Fruit fly (Drosophila melanogaster): ENCODE measurements around the gene Btk.

The Btk gene

dm6 chr2L:8212666-8213270, 88.1 kb downstream of the Btk start, which contains the start of the genes CG8372 and CG8360 (continued):
- peak; percentile 46; the same call in 1 of the 2 replicates for TF ChIP-seq inv (GFP tag; IDR thresholded peaks at IDR 0.05; ENCODE audit: partially characterized antibody)
- peak; percentile 65 for TF ChIP-seq pros (GFP tag; optimal IDR thresholded peaks at IDR 0.05)
- TF ChIP-seq CG4707 (GFP tag; optimal IDR thresholded peaks at IDR 0.05) = peak; percentile 95
- TF ChIP-seq Bgb (GFP tag; IDR thresholded peaks at IDR 0.05; ENCODE audit: partially characterized antibody) = peak; percentile 33; the same call in 1 of the 2 replicates
- TF ChIP-seq CG11560 (tag; IDR thresholded peaks at IDR 0.05) = peak; percentile 93
- peak; percentile 97 for TF ChIP-seq gt (GFP tag; IDR thresholded peaks at IDR 0.05)
- TF ChIP-seq CG4820 (GFP tag; optimal IDR thresholded peaks at IDR 0.05) = peak; percentile 99
- TF ChIP-seq Camta (GFP tag; optimal IDR thresholded peaks at IDR 0.05) = peak; percentile 99
- TF ChIP-seq CG7963 (GFP tag; IDR thresholded peaks at IDR 0.05; ENCODE audit: partially characterized antibody) = no peak
- peak; percentile 97 for TF ChIP-seq CG12744 (GFP tag; optimal IDR thresholded peaks at IDR 0.05)
- peak; percentile 99 for TF ChIP-seq Hr3 (GFP tag; optimal IDR thresholded peaks at IDR 0.05)
- TF ChIP-seq Elba2 (GFP tag; optimal IDR thresholded peaks at IDR 0.05) = peak; percentile 99
- peak; percentile 97 for TF ChIP-seq MTF-1 (GFP tag; optimal IDR thresholded peaks at IDR 0.05; ENCODE audit: borderline replicate concordance)
- peak; percentile 99 for TF ChIP-seq pho (GFP tag; optimal IDR thresholded peaks at IDR 0.05)
- TF ChIP-seq Max (GFP tag; optimal IDR thresholded peaks at IDR 0.05) = peak; percentile 99
- peak; percentile 95 for TF ChIP-seq Neu2 (GFP tag; optimal IDR thresholded peaks at IDR 0.05; ENCODE audit: borderline replicate concordance)
- TF ChIP-seq sd (tag; optimal IDR thresholded peaks at IDR 0.05) = peak; percentile 94
- peak; percentile 97 for TF ChIP-seq CG12299 (tag; optimal IDR thresholded peaks at IDR 0.05)
- peak; percentile 99 for TF ChIP-seq CG10654 (GFP tag; optimal IDR thresholded peaks at IDR 0.05)
- TF ChIP-seq crol (GFP tag; IDR thresholded peaks at IDR 0.05) = peak; percentile 79
- peak; percentile 99 for TF ChIP-seq CG4730 (GFP tag; IDR thresholded peaks at IDR 0.05)
- peak; percentile 99 for TF ChIP-seq CG7786 (GFP tag; optimal IDR thresholded peaks at IDR 0.05)
- TF ChIP-seq wdn (GFP tag; IDR thresholded peaks at IDR 0.05) = peak; percentile 97
- TF ChIP-seq CG9609 (GFP tag; optimal IDR thresholded peaks at IDR 0.05) = peak; percentile 99
- peak; percentile 99 for TF ChIP-seq tup (GFP tag; optimal IDR thresholded peaks at IDR 0.05)
- peak; percentile 99 for TF ChIP-seq HmgD (GFP tag; optimal IDR thresholded peaks at IDR 0.05)
- TF ChIP-seq CG16813 (GFP tag; IDR thresholded peaks at IDR 0.05; ENCODE audit: partially characterized antibody) = no peak
- TF ChIP-seq Sox102F (GFP tag; optimal IDR thresholded peaks at IDR 0.05) = peak; percentile 98
- TF ChIP-seq rib (GFP tag; IDR thresholded peaks at IDR 0.05) = peak; percentile 99
- peak; percentile 98 for TF ChIP-seq B-H2 (GFP tag; optimal IDR thresholded peaks at IDR 0.05)
- TF ChIP-seq CG1647 (GFP tag; optimal IDR thresholded peaks at IDR 0.05) = peak; percentile 99
- peak; percentile 93 for TF ChIP-seq CG6654 (GFP tag; optimal IDR thresholded peaks at IDR 0.05)
- peak; percentile 37 for TF ChIP-seq zf30C (GFP tag; optimal IDR thresholded peaks at IDR 0.05)
- TF ChIP-seq Dfd (GFP tag; optimal IDR thresholded peaks at IDR 0.05) = no peak
- peak; percentile 98 for TF ChIP-seq Fer3 (tag; optimal IDR thresholded peaks at IDR 0.05)
- peak; percentile 99 for TF ChIP-seq Antp (GFP tag; optimal IDR thresholded peaks at IDR 0.05)
- TF ChIP-seq Mes4 (GFP tag; optimal IDR thresholded peaks at IDR 0.05) = peak; percentile 98
- TF ChIP-seq CG30403 (GFP tag; optimal IDR thresholded peaks at IDR 0.05) = peak; percentile 99
- TF ChIP-seq lab (GFP tag; optimal IDR thresholded peaks at IDR 0.05) = peak; percentile 99
- peak; percentile 99 for TF ChIP-seq B-H1 (GFP tag; IDR thresholded peaks at IDR 0.05)
- TF ChIP-seq oc (tag; optimal IDR thresholded peaks at IDR 0.05) = peak; percentile 97
- peak; percentile 99 for TF ChIP-seq CG4404 (GFP tag; IDR thresholded peaks at IDR 0.05)
- peak; percentile 98 for TF ChIP-seq CG16815 (GFP tag; optimal IDR thresholded peaks at IDR 0.05)
- peak; percentile 91 for TF ChIP-seq CG8281 (tag; optimal IDR thresholded peaks at IDR 0.05)
- TF ChIP-seq CG18262 (tag; optimal IDR thresholded peaks at IDR 0.05) = peak; percentile 98
- TF ChIP-seq row (GFP tag; IDR thresholded peaks at IDR 0.05) = peak; percentile 100
- TF ChIP-seq gce (GFP tag; IDR thresholded peaks at IDR 0.05) = peak; percentile 98
- peak; percentile 99 for TF ChIP-seq tin (GFP tag; optimal IDR thresholded peaks at IDR 0.05)
- TF ChIP-seq pan (optimal IDR thresholded peaks at IDR 0.05) = no peak
- peak in 1 of 2 experiments; percentile 100 for TF ChIP-seq pan (GFP tag; optimal IDR thresholded peaks at IDR 0.05 in 1 of 2, IDR thresholded peaks at IDR 0.05 in 1 of 2)

Data from whole organism, embryonic.